Worm (Caenorhabditis elegans) whole organism, L4 larva: ENCODE results near the gene fbxa-100.

Source experiments
- ceh-28 ChIP-seq: fragments of 150-350 bp; optimal IDR thresholded peaks from 2 replicates; lab custom pipeline; 2014; ENCODE audit warnings: missing biosample characterization, missing genetic modification reagents, missing genetic modification characterization
- ceh-82 ChIP-seq: sonication (generic microtip); optimal IDR thresholded peaks from 2 replicates; lab custom pipeline; 2017; ENCODE audit warnings: missing biosample characterization, missing genetic modification characterization
- jun-1 ChIP-seq: fragments of 150-350 bp; optimal IDR thresholded peaks from 2 replicates; lab custom pipeline; 2014; ENCODE audit warnings: missing biosample characterization, missing genetic modification reagents, missing genetic modification characterization
- lsy-2 ChIP-seq, 2 experiments: fragments of 150-350 bp in 1 of 2; sonication (generic microtip) in 1 of 2; optimal IDR thresholded peaks; 2 replicates each; lab custom pipeline; 2014 to 2017; ENCODE audit warnings: missing biosample characterization in 2 of 2, missing genetic modification characterization in 2 of 2
- nhr-10 ChIP-seq: fragments of 150-350 bp; optimal IDR thresholded peaks from 2 replicates; lab custom pipeline; 2014; ENCODE audit warnings: missing biosample characterization, missing genetic modification characterization
- nhr-11 ChIP-seq: fragments of 150-350 bp; optimal IDR thresholded peaks from 2 replicates; lab custom pipeline; 2014; ENCODE audit warnings: missing biosample characterization, missing genetic modification characterization
- nhr-28 ChIP-seq: fragments of 150-350 bp; optimal IDR thresholded peaks from 2 replicates; lab custom pipeline; 2014; ENCODE audit warnings: missing biosample characterization, missing genetic modification characterization
- skn-1 ChIP-seq: fragments of 150-350 bp; optimal IDR thresholded peaks from 2 replicates; lab custom pipeline; 2014; ENCODE audit warnings: missing biosample characterization, missing genetic modification characterization
- ztf-11 ChIP-seq: fragments of 150-350 bp; optimal IDR thresholded peaks from 2 replicates; lab custom pipeline; 2014; ENCODE audit warnings: missing biosample characterization, missing genetic modification characterization

DNA sequence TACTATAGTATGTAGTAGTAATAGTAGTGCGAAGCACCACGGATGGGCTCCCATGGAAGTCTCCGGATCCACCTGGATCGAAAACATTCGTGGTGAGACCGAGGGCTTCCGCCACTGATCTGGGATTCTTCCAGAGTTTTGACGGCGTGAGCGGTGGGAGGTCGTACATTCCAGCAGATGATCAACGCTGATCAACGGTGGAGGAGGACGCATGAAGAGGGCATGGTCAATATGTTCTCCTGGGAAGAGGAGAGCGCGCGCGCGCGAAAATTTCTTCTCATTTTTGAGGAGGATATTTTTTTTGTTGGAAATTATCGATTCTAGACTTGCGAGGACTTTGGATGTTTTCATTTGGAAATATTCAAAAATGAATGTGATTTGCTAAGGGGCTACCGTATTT lies 28.4 kb downstream of the fbxa-100 start:
- TF ChIP-seq jun-1 (tag; lab: Kevin White, UChicago) (no peak), skn-1 (tag; lab: Kevin White, UChicago) (no peak), nhr-28 (tag; lab: Kevin White, UChicago) (no peak), ceh-82 (tag; lab: Kevin White, UChicago) (no peak), ztf-11 (tag; lab: Kevin White, UChicago) (no peak), ceh-28 (no peak), nhr-10 (tag; lab: Kevin White, UChicago) (no peak), lsy-2 (tag; optimal IDR thresholded peaks at IDR 0.05; lab: Kevin White, UChicago) (no peak), nhr-11 (tag; lab: Kevin White, UChicago) (no peak)
